Fruit fly (Drosophila melanogaster) whole organism, embryonic: ENCODE results near the gene hry.

Experiments
- CG10267 ChIP-seq: fragments of 200-800 bp; sonication (Bioruptor generic); optimal IDR thresholded peaks from 2 replicates; lab custom pipeline; 2018; ENCODE audit warnings: missing biosample characterization, mild to moderate bottlenecking, missing genetic modification characterization, moderate library complexity
- CG10543 ChIP-seq: fragments of 200-800 bp; sonication (Bioruptor generic); optimal IDR thresholded peaks from 3 replicates; lab custom pipeline; 2017; ENCODE audit warnings: missing biosample characterization, mild to moderate bottlenecking, missing genetic modification characterization, moderate library complexity
- CG12391 ChIP-seq: fragments of 200-800 bp; sonication (Bioruptor generic); optimal IDR thresholded peaks from 3 replicates; lab custom pipeline; 2018; ENCODE audit warnings: missing biosample characterization, mild to moderate bottlenecking, missing genetic modification characterization, moderate library complexity
- CG12942 ChIP-seq: fragments of 200-800 bp; sonication (Bioruptor generic); optimal IDR thresholded peaks from 3 replicates; lab custom pipeline; 2016; ENCODE audit warnings: missing biosample characterization, missing genetic modification characterization
- CG16813 ChIP-seq: fragments of 200-800 bp; sonication (Bioruptor generic); IDR thresholded peaks from 3 replicates; pipeline ENCODE4 v1.3.6; 2022; ENCODE audit warnings: missing biosample characterization, missing genetic modification characterization; ENCODE audit not compliant: partially characterized antibody
- CG17359 ChIP-seq: fragments of 200-800 bp; sonication (Bioruptor generic); optimal IDR thresholded peaks from 3 replicates; lab custom pipeline; 2018; ENCODE audit warnings: missing biosample characterization, mild to moderate bottlenecking, missing genetic modification characterization, moderate library complexity
- CG17568 ChIP-seq: fragments of 200-800 bp; sonication (Bioruptor generic); optimal IDR thresholded peaks from 2 replicates; lab custom pipeline; 2018; ENCODE audit warnings: missing biosample characterization, mild to moderate bottlenecking, missing genetic modification characterization, moderate library complexity
- CG18011 ChIP-seq: fragments of 200-800 bp; sonication (Bioruptor generic); optimal IDR thresholded peaks from 2 replicates; lab custom pipeline; 2017; ENCODE audit warnings: missing biosample characterization, missing genetic modification characterization, mild to moderate bottlenecking, moderate library complexity, missing genotype
- CG2199 ChIP-seq: fragments of 200-800 bp; sonication (Bioruptor generic); IDR thresholded peaks from 3 replicates; pipeline ENCODE4 v1.3.6; 2022; ENCODE audit warnings: missing biosample characterization, missing genetic modification characterization
- CG30431 ChIP-seq: fragments of 200-800 bp; sonication (Bioruptor generic); optimal IDR thresholded peaks from 2 replicates; lab custom pipeline; 2017; ENCODE audit warnings: missing biosample characterization, missing genetic modification characterization
- CG4820 ChIP-seq: fragments of 200-800 bp; sonication (Bioruptor generic); optimal IDR thresholded peaks from 3 replicates; lab custom pipeline; 2016; ENCODE audit warnings: missing biosample characterization, missing genetic modification characterization
- CG6175 ChIP-seq: fragments of 200-800 bp; sonication (Bioruptor generic); IDR thresholded peaks from 3 replicates; pipeline ENCODE4 v1.3.6; 2022; ENCODE audit warnings: missing biosample characterization, missing genetic modification characterization
- CG6254 ChIP-seq: fragments of 200-800 bp; sonication (Bioruptor generic); optimal IDR thresholded peaks from 3 replicates; lab custom pipeline; 2017; ENCODE audit warnings: mild to moderate bottlenecking, missing biosample characterization, missing genetic modification reagents, missing genetic modification characterization
- CG6791 ChIP-seq: fragments of 200-800 bp; sonication (Bioruptor generic); IDR thresholded peaks from 3 replicates; pipeline ENCODE4 v1.3.6; 2022; ENCODE audit warnings: missing biosample characterization, missing genetic modification characterization; ENCODE audit not compliant: partially characterized antibody
- CG7372 ChIP-seq: fragments of 200-800 bp; sonication (Bioruptor generic); IDR thresholded peaks from 2 replicates; pipeline ENCODE4 v1.3.6; 2022; ENCODE audit warnings: missing biosample characterization, missing genetic modification characterization
- CG7786 ChIP-seq: fragments of 200-800 bp; sonication (Bioruptor generic); optimal IDR thresholded peaks from 2 replicates; lab custom pipeline; 2016; ENCODE audit warnings: missing biosample characterization, missing genetic modification characterization
- CG7839 ChIP-seq: fragments of 200-800 bp; sonication (Bioruptor generic); optimal IDR thresholded peaks from 3 replicates; lab custom pipeline; 2018; ENCODE audit warnings: missing biosample characterization, mild to moderate bottlenecking, missing genetic modification characterization, moderate library complexity
- CG9932 ChIP-seq: fragments of 200-800 bp; sonication (Bioruptor generic); IDR thresholded peaks from 2 replicates; pipeline ENCODE4 v1.3.6; 2022; ENCODE audit warnings: missing biosample characterization, missing genetic modification characterization
- Deaf1 ChIP-seq: fragments of 200-800 bp; optimal IDR thresholded peaks from 3 replicates; lab custom pipeline; 2019; ENCODE audit warnings: missing biosample characterization, mild to moderate bottlenecking, missing genetic modification characterization, moderate library complexity
- Doc3 ChIP-seq: fragments of 200-800 bp; sonication (Bioruptor generic); IDR thresholded peaks from 3 replicates; pipeline ENCODE4 v1.3.6; 2022; ENCODE audit warnings: missing biosample characterization, missing genetic modification characterization; ENCODE audit not compliant: partially characterized antibody
- Dref ChIP-seq: fragments of 200-800 bp; sonication (Bioruptor generic); IDR thresholded peaks from 2 replicates; pipeline ENCODE4 v1.3.6; 2022; ENCODE audit warnings: missing biosample characterization, missing genetic modification characterization
- E2f1 ChIP-seq: fragments of 200-800 bp; sonication (Bioruptor generic); IDR thresholded peaks from 2 replicates; pipeline ENCODE4 v1.3.6; 2022; ENCODE audit warnings: missing biosample characterization, missing genetic modification characterization
- Hr78 ChIP-seq, 2 experiments: fragments of 200-800 bp in 1 of 2; fragments of >200 bp in 1 of 2; sonication (Bioruptor generic) in 1 of 2; optimal IDR thresholded peaks; 2 replicates each; lab custom pipeline; 2017 to 2019; ENCODE audit warnings: missing biosample characterization in 2 of 2, missing genetic modification characterization in 2 of 2, mild to moderate bottlenecking in 1 of 2, moderate library complexity in 1 of 2
- Lpt ChIP-seq: fragments of >200 bp; optimal IDR thresholded peaks from 2 replicates; lab custom pipeline; 2018; ENCODE audit warnings: missing biosample characterization, missing genetic modification characterization
- Nf-YB ChIP-seq: fragments of 200-800 bp; sonication (Bioruptor generic); optimal IDR thresholded peaks from 3 replicates; lab custom pipeline; 2019; ENCODE audit warnings: missing biosample characterization, mild to moderate bottlenecking, missing genetic modification characterization, moderate library complexity
- Opbp ChIP-seq: fragments of 200-800 bp; sonication (Bioruptor generic); IDR thresholded peaks from 3 replicates; pipeline ENCODE4 v1.3.6; 2022; ENCODE audit warnings: missing biosample characterization, missing genetic modification characterization; ENCODE audit not compliant: partially characterized antibody
- Sox102F ChIP-seq: fragments of 200-800 bp; sonication (Bioruptor generic); optimal IDR thresholded peaks from 2 replicates; lab custom pipeline; 2018; ENCODE audit warnings: missing biosample characterization, mild to moderate bottlenecking, missing genetic modification characterization, moderate library complexity
- Stat92E ChIP-seq, 3 experiments: fragments of >200 bp in 2 of 3; fragments of 200-800 bp in 1 of 3; sonication (Bioruptor generic) in 1 of 3; optimal IDR thresholded peaks; 2 replicates each; lab custom pipeline; 2017 to 2019; ENCODE audit warnings: missing biosample characterization in 3 of 3, missing genetic modification characterization in 3 of 3, mild to moderate bottlenecking in 1 of 3, moderate library complexity in 1 of 3
- TFAM ChIP-seq: fragments of 200-800 bp; sonication (Bioruptor generic); optimal IDR thresholded peaks from 2 replicates; lab custom pipeline; 2017; ENCODE audit warnings: missing biosample characterization, missing genetic modification characterization, inconsistent platforms
- ase ChIP-seq: fragments of 200-800 bp; sonication (Bioruptor generic); IDR thresholded peaks from 3 replicates; pipeline ENCODE4 v1.3.6; 2022; ENCODE audit warnings: missing biosample characterization, missing genetic modification characterization
- ci ChIP-seq: fragments of 200-800 bp; sonication (Bioruptor generic); IDR thresholded peaks from 3 replicates; pipeline ENCODE4 v1.3.6; 2022; ENCODE audit warnings: missing biosample characterization, missing genetic modification characterization
- crp ChIP-seq, 2 experiments: fragments of 200-800 bp; sonication (Bioruptor generic); optimal IDR thresholded peaks; 2 replicates in 1 of 2; 3 replicates in 1 of 2; lab custom pipeline; 2017; ENCODE audit warnings: missing biosample characterization in 2 of 2, missing genetic modification characterization in 2 of 2, mild to moderate bottlenecking in 1 of 2, moderate library complexity in 1 of 2
- dan ChIP-seq: fragments of 200-800 bp; sonication (Bioruptor generic); IDR thresholded peaks from 2 replicates; pipeline ENCODE4 v1.3.6; 2022; ENCODE audit warnings: missing biosample characterization, missing genetic modification characterization
- dm ChIP-seq: fragments of 200-800 bp; sonication (Bioruptor generic); optimal IDR thresholded peaks from 3 replicates; lab custom pipeline; 2016; ENCODE audit warnings: missing biosample characterization, missing genetic modification characterization
- dysf ChIP-seq: fragments of 200-800 bp; sonication (Bioruptor generic); IDR thresholded peaks from 3 replicates; pipeline ENCODE4 v1.3.6; 2022; ENCODE audit warnings: missing biosample characterization, missing genetic modification characterization
- gcm2 ChIP-seq: fragments of 200-800 bp; sonication (Bioruptor generic); optimal IDR thresholded peaks from 2 replicates; lab custom pipeline; 2016; ENCODE audit warnings: missing biosample characterization, missing genetic modification characterization
- gt ChIP-seq: fragments of 200-800 bp; sonication (Bioruptor generic); IDR thresholded peaks from 2 replicates; pipeline ENCODE4 v1.3.6; 2022; ENCODE audit warnings: missing biosample characterization, missing genetic modification characterization
- inv ChIP-seq: fragments of 200-800 bp; sonication (Bioruptor generic); IDR thresholded peaks from 2 replicates; pipeline ENCODE4 v1.3.6; 2022; ENCODE audit warnings: missing biosample characterization, missing genetic modification characterization; ENCODE audit not compliant: partially characterized antibody
- kay ChIP-seq: fragments of 200-800 bp; sonication (Bioruptor generic); optimal IDR thresholded peaks from 2 replicates; lab custom pipeline; 2016; ENCODE audit warnings: missing biosample characterization, missing genetic modification characterization
- lola ChIP-seq, 3 experiments: fragments of >200 bp in 2 of 3; fragments of 200-800 bp in 1 of 3; sonication (Bioruptor generic) in 1 of 3; optimal IDR thresholded peaks; 2 replicates each; lab custom pipeline; 2017 to 2019; ENCODE audit warnings: missing biosample characterization in 3 of 3, missing genetic modification characterization in 3 of 3, mild to moderate bottlenecking in 1 of 3, moderate library complexity in 1 of 3
- ranshi ChIP-seq: fragments of 200-800 bp; sonication (Bioruptor generic); IDR thresholded peaks from 2 replicates; pipeline ENCODE4 v1.3.6; 2022; ENCODE audit warnings: missing biosample characterization, missing genetic modification characterization
- run ChIP-seq: fragments of 200-800 bp; sonication (Bioruptor generic); optimal IDR thresholded peaks from 3 replicates; lab custom pipeline; 2018; ENCODE audit warnings: missing biosample characterization, mild to moderate bottlenecking, missing genetic modification characterization
- sc ChIP-seq, 3 experiments: fragments of >200 bp in 2 of 3; fragments of 200-800 bp in 1 of 3; sonication (Bioruptor generic) in 1 of 3; optimal IDR thresholded peaks; 2 replicates in 2 of 3; 3 replicates in 1 of 3; lab custom pipeline; 2017; ENCODE audit warnings: mild to moderate bottlenecking in 1 of 3, missing biosample characterization in 1 of 3, missing genetic modification characterization in 1 of 3, missing genetic modification reagents in 1 of 3
- sd ChIP-seq: fragments of 200-800 bp; sonication (Bioruptor generic); optimal IDR thresholded peaks from 3 replicates; lab custom pipeline; 2018; ENCODE audit warnings: missing biosample characterization, mild to moderate bottlenecking, missing genetic modification characterization, moderate library complexity
- tap ChIP-seq: fragments of 200-800 bp; optimal IDR thresholded peaks from 3 replicates; lab custom pipeline; 2019; ENCODE audit warnings: missing biosample characterization, mild to moderate bottlenecking, missing genetic modification characterization, moderate library complexity
- trem ChIP-seq: fragments of 200-800 bp; optimal IDR thresholded peaks from 3 replicates; lab custom pipeline; 2019; ENCODE audit warnings: missing biosample characterization, mild to moderate bottlenecking, missing genetic modification characterization, moderate library complexity
- usp ChIP-seq: fragments of >200 bp; optimal IDR thresholded peaks from 2 replicates; lab custom pipeline; 2017; ENCODE audit warnings: missing biosample characterization, missing genetic modification characterization
- zfh1 ChIP-seq: fragments of 200-800 bp; sonication (Bioruptor generic); IDR thresholded peaks from 3 replicates; pipeline ENCODE4 v1.3.6; 2022; ENCODE audit warnings: missing biosample characterization, missing genetic modification characterization

Gene hry

DNA sequence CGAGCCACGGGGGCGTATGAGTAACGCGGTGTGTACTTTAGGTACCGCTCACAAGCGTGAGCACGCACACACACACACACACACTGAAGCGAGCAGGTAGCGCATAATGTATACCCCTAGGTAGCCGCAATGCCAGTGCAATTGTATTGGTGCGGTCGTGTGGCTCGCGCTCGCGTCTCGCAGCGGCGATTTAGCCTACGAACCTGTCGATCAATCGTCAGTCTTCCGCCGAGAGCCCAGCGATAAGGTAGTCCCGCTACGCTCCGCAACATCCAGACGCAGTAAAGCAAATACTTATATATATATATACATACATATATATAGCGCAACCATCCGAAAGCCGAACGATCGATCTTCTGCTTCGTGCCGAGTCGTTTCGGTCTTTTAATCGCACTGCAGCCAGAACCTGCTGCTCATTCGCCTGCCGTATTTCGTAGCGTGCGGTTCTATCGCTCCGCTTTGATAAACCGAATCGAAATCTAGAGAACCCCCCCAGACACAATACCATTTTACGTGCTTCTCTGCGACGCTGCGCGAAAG, at the start of gene hry (continued):
- TF ChIP-seq CG12942 (GFP tag; lab: Kevin White, UChicago) = no peak
- peak; percentile 41; the same call in 1 of the 3 replicates for TF ChIP-seq CG6791 (GFP tag; lab: Robert Waterston, UW)
- TF ChIP-seq CG7839 (tag; lab: Kevin White, UChicago) = peak; percentile 19
- no peak for TF ChIP-seq gcm2
- peak; percentile 34; the same call in 1 of the 3 replicates for TF ChIP-seq zfh1 (GFP tag; lab: Robert Waterston, UW)
- TF ChIP-seq Sox102F (GFP tag; lab: Kevin White, UChicago) = no peak
- TF ChIP-seq gt = no peak
- peak; percentile 11 for TF ChIP-seq trem (tag; lab: Kevin White, UChicago)
- peak; percentile 89 for TF ChIP-seq kay (GFP tag; lab: Kevin White, UChicago)
- TF ChIP-seq CG10543 (GFP tag; lab: Kevin White, UChicago) = peak; percentile 99
- TF ChIP-seq crp (GFP tag; optimal IDR thresholded peaks at IDR 0.05; lab: Kevin White, UChicago) = no peak
- no peak for TF ChIP-seq Doc3 (GFP tag; lab: Robert Waterston, UW)
- no peak for TF ChIP-seq TFAM (GFP tag; lab: Kevin White, UChicago)
- TF ChIP-seq Lpt (GFP tag; lab: Kevin White, UChicago) = no peak
- peak; percentile 48 for TF ChIP-seq CG17568 (GFP tag; lab: Kevin White, UChicago)
- TF ChIP-seq lola (GFP tag; optimal IDR thresholded peaks at IDR 0.05; lab: Kevin White, UChicago) = no peak
- TF ChIP-seq CG7786 = no peak
- TF ChIP-seq Nf-YB (GFP tag; lab: Kevin White, UChicago) = peak; percentile 83
- no peak for TF ChIP-seq dm (GFP tag; lab: Kevin White, UChicago)
- 0 out of 3 replicates have a peak, but pooled peaks have one; percentile 25 for TF ChIP-seq dysf
- no peak for TF ChIP-seq dan (GFP tag; lab: Robert Waterston, UW)
- peak; percentile 80; the same call in 2 of the 3 replicates for TF ChIP-seq ci
- no peak for TF ChIP-seq E2f1
- TF ChIP-seq Stat92E (GFP tag; optimal IDR thresholded peaks at IDR 0.05; lab: Kevin White, UChicago) = peak in 1 of 3 experiments; percentile 73
- peak; percentile 69; the same call in 2 of the 3 replicates for TF ChIP-seq Opbp (GFP tag; lab: Robert Waterston, UW)
- TF ChIP-seq Dref (GFP tag; lab: Robert Waterston, UW) = peak; percentile 16; the same call in 1 of the 2 replicates
- no peak for TF ChIP-seq run (tag; lab: Kevin White, UChicago)
- TF ChIP-seq tap = peak; percentile 32
- TF ChIP-seq CG17359 (tag; lab: Kevin White, UChicago) = peak; percentile 13
- no peak for TF ChIP-seq CG4820 (GFP tag; lab: Kevin White, UChicago)
- TF ChIP-seq CG7372 (GFP tag; lab: Robert Waterston, UW) = peak; percentile 94
- TF ChIP-seq CG6175 (GFP tag; lab: Robert Waterston, UW) = 0 out of 3 replicates have a peak, but pooled peaks have one; percentile 30
- no peak for TF ChIP-seq ase (GFP tag; lab: Robert Waterston, UW)
- no peak for TF ChIP-seq usp
- TF ChIP-seq CG12391 = peak; percentile 37
- peak; percentile 55; the same call in 1 of the 2 replicates for TF ChIP-seq ranshi (GFP tag; lab: Robert Waterston, UW)
- TF ChIP-seq CG6254 (GFP tag; lab: Kevin White, UChicago) = peak; percentile 58
- no peak for TF ChIP-seq CG9932 (GFP tag; lab: Robert Waterston, UW)
- no peak for TF ChIP-seq CG30431 (GFP tag; lab: Kevin White, UChicago)
- TF ChIP-seq CG2199 = peak; percentile 44; the same call in 1 of the 3 replicates
- peak; percentile 100 for TF ChIP-seq Deaf1 (tag; lab: Kevin White, UChicago)
- peak in 1 of 2 experiments; percentile 81 for TF ChIP-seq Hr78 (GFP tag; optimal IDR thresholded peaks at IDR 0.05; lab: Kevin White, UChicago)
- TF ChIP-seq inv (GFP tag; lab: Robert Waterston, UW) = no peak
- TF ChIP-seq sd (tag; lab: Kevin White, UChicago) = peak; percentile 88
- TF ChIP-seq CG18011 (GFP tag; lab: Kevin White, UChicago) = no peak
- TF ChIP-seq CG16813 (GFP tag; lab: Robert Waterston, UW) = 0 out of 3 replicates have a peak, but pooled peaks have one; percentile 20
- peak; percentile 40 for TF ChIP-seq CG10267 (tag; lab: Kevin White, UChicago)
- no peak for TF ChIP-seq sc (optimal IDR thresholded peaks at IDR 0.05; lab: Kevin White, UChicago)
- TF ChIP-seq sc (GFP tag; optimal IDR thresholded peaks at IDR 0.05; lab: Kevin White, UChicago) = peak; percentile 10
